Worm (Caenorhabditis elegans) whole organism, young adult: ENCODE data around the gene ZC13.10.
A peak's percentile ranks its signal among the peaks of the same experiment; 100 is the strongest.
"Not testable (repeated sequence)": the region's sequence is repeated elsewhere in the genome, so short reads cannot be mapped to it uniquely, and the experiment has no call there.

ENCODE experiments used
- B0035.1 ChIP-seq: sonication (generic microtip); optimal IDR thresholded peaks from 2 replicates; lab custom pipeline; 2016; ENCODE audit warnings: missing genetic modification characterization, mild to moderate bottlenecking, missing compliant biosample characterization, missing genotype, missing genetic modification reagents
- D2030.7 ChIP-seq: fragments of 200-800 bp; sonication (Bioruptor generic); IDR thresholded peaks from 2 replicates; pipeline ENCODE4 v1.3.6; 2022; ENCODE audit warnings: missing genetic modification reagents, missing genetic modification characterization, missing compliant biosample characterization
- F37B4.10 ChIP-seq: fragments of 200-800 bp; sonication (Bioruptor generic); IDR thresholded peaks from 2 replicates; pipeline ENCODE4 v1.3.6; 2022; ENCODE audit warnings: missing genetic modification characterization, missing compliant biosample characterization
- F39B2.1 ChIP-seq: fragments of 200-800 bp; sonication (Bioruptor generic); IDR thresholded peaks from 2 replicates; pipeline ENCODE4 v1.3.6; 2022; ENCODE audit warnings: missing genetic modification reagents, missing genetic modification characterization, missing compliant biosample characterization
- F49E8.2 ChIP-seq: sonication (generic microtip); optimal IDR thresholded peaks from 3 replicates; lab custom pipeline; 2017; ENCODE audit warnings: missing genetic modification characterization, mild to moderate bottlenecking, missing compliant biosample characterization, antibody characterized with exemption, moderate library complexity; ENCODE audit not compliant: insufficient read depth
- F52B5.7 ChIP-seq: sonication (generic microtip); optimal IDR thresholded peaks from 2 replicates; lab custom pipeline; 2016; ENCODE audit warnings: mild to moderate bottlenecking, missing genetic modification characterization, missing compliant biosample characterization
- F57C9.4 ChIP-seq: sonication (generic microtip); optimal IDR thresholded peaks from 2 replicates; lab custom pipeline; 2017; ENCODE audit warnings: mild to moderate bottlenecking, missing genetic modification characterization, missing compliant biosample characterization
- ZK185.1 ChIP-seq: sonication (generic microtip); optimal IDR thresholded peaks from 2 replicates; lab custom pipeline; 2016; ENCODE audit warnings: mild to moderate bottlenecking, missing genetic modification characterization, missing compliant biosample characterization; ENCODE audit not compliant: poor library complexity, severe bottlenecking
- aptf-2 ChIP-seq: fragments of 200-800 bp; sonication (Bioruptor generic); conservative IDR thresholded peaks from 2 replicates; pipeline ENCODE4 v1.3.6; 2022; ENCODE audit warnings: missing genetic modification reagents, missing genetic modification characterization, missing compliant biosample characterization
- aptf-3 ChIP-seq: fragments of 200-800 bp; sonication (Bioruptor generic); IDR thresholded peaks from 2 replicates; pipeline ENCODE4 v1.3.6; 2022; ENCODE audit warnings: missing genetic modification characterization, missing compliant biosample characterization
- atf-7 ChIP-seq: sonication (generic microtip); optimal IDR thresholded peaks from 2 replicates; lab custom pipeline; 2017; ENCODE audit warnings: mild to moderate bottlenecking, missing genetic modification characterization, missing compliant biosample characterization
- attf-5 ChIP-seq: fragments of 200-800 bp; sonication (Bioruptor generic); optimal IDR thresholded peaks from 2 replicates; lab custom pipeline; 2018; ENCODE audit warnings: mild to moderate bottlenecking, missing genetic modification characterization, missing compliant biosample characterization
- cebp-2 ChIP-seq: fragments of 200-800 bp; sonication (Bioruptor generic); IDR thresholded peaks from 2 replicates; pipeline ENCODE4 v1.3.6; 2022; ENCODE audit warnings: missing genetic modification characterization, missing compliant biosample characterization
- ceh-58 ChIP-seq: fragments of 200-800 bp; sonication (Bioruptor generic); IDR thresholded peaks from 2 replicates; pipeline ENCODE4 v1.3.6; 2022; ENCODE audit warnings: missing genetic modification characterization, missing compliant biosample characterization
- ceh-79 ChIP-seq: sonication (generic microtip); optimal IDR thresholded peaks from 2 replicates; lab custom pipeline; 2017; ENCODE audit warnings: mild to moderate bottlenecking, missing genetic modification characterization, missing compliant biosample characterization
- dox-1 ChIP-seq: fragments of 200-800 bp; sonication (Bioruptor generic); IDR thresholded peaks from 2 replicates; pipeline ENCODE4 v1.3.6; 2022; ENCODE audit warnings: missing genetic modification reagents, missing genetic modification characterization, missing compliant biosample characterization
- dpff-1 ChIP-seq: sonication (generic microtip); optimal IDR thresholded peaks from 2 replicates; lab custom pipeline; 2017; ENCODE audit warnings: mild to moderate bottlenecking, missing genetic modification characterization, missing compliant biosample characterization
- egl-18 ChIP-seq: fragments of 200-800 bp; sonication (Bioruptor generic); IDR thresholded peaks from 2 replicates; pipeline ENCODE4 v1.3.6; 2022; ENCODE audit warnings: missing genetic modification reagents, missing genetic modification characterization, missing compliant biosample characterization
- egl-44 ChIP-seq: fragments of 200-800 bp; sonication (Bioruptor generic); IDR thresholded peaks from 2 replicates; pipeline ENCODE4 v1.3.6; 2022; ENCODE audit warnings: missing genetic modification reagents, missing genetic modification characterization, missing compliant biosample characterization
- ets-4 ChIP-seq: fragments of 200-800 bp; sonication (Bioruptor generic); optimal IDR thresholded peaks from 2 replicates; lab custom pipeline; 2018; ENCODE audit warnings: mild to moderate bottlenecking, missing genetic modification characterization, missing compliant biosample characterization
- fkh-3 ChIP-seq: sonication (generic microtip); optimal IDR thresholded peaks from 2 replicates; lab custom pipeline; 2016; ENCODE audit warnings: mild to moderate bottlenecking, missing genetic modification characterization, missing compliant biosample characterization
- lag-1 ChIP-seq: fragments of 200-800 bp; sonication (Bioruptor generic); IDR thresholded peaks from 2 replicates; pipeline ENCODE4 v1.3.6; 2022; ENCODE audit warnings: missing genetic modification reagents, missing genetic modification characterization, missing compliant biosample characterization
- let-607 ChIP-seq, 2 experiments: fragments of 200-800 bp in 1 of 2; sonication (Bioruptor generic) in 1 of 2; sonication (generic microtip) in 1 of 2; optimal IDR thresholded peaks; 2 replicates each; lab custom pipeline; 2016 to 2018; ENCODE audit warnings: mild to moderate bottlenecking in 2 of 2, missing compliant biosample characterization in 2 of 2, missing genetic modification characterization in 2 of 2, moderate library complexity in 2 of 2, missing genotype in 1 of 2
- lin-35 ChIP-seq, 3 experiments: fragments of 150-350 bp in 2 of 3; sonication (generic microtip) in 1 of 3; optimal IDR thresholded peaks; 2 replicates each; lab custom pipeline; 2014 to 2018; ENCODE audit warnings: missing biosample characterization in 3 of 3, missing genetic modification characterization in 3 of 3, missing genetic modification reagents in 3 of 3
- lin-54 ChIP-seq: fragments of 200-800 bp; sonication (Bioruptor generic); optimal IDR thresholded peaks from 2 replicates; lab custom pipeline; 2018; ENCODE audit warnings: mild to moderate bottlenecking, missing genetic modification characterization, missing compliant biosample characterization
- lsy-27 ChIP-seq: sonication (generic microtip); optimal IDR thresholded peaks from 2 replicates; lab custom pipeline; 2017; ENCODE audit warnings: missing genetic modification characterization, mild to moderate bottlenecking, missing compliant biosample characterization, antibody characterized with exemption, missing genotype, borderline replicate concordance; ENCODE audit not compliant: insufficient read depth
- madf-10 ChIP-seq: sonication (generic microtip); optimal IDR thresholded peaks from 2 replicates; lab custom pipeline; 2016; ENCODE audit warnings: mild to moderate bottlenecking, missing genetic modification characterization, missing compliant biosample characterization
- madf-3 ChIP-seq: fragments of 200-800 bp; sonication (Bioruptor generic); IDR thresholded peaks from 2 replicates; pipeline ENCODE4 v1.3.6; 2022; ENCODE audit warnings: missing genetic modification reagents, missing genetic modification characterization, missing compliant biosample characterization
- madf-6 ChIP-seq: fragments of 200-800 bp; sonication (Bioruptor generic); IDR thresholded peaks from 2 replicates; pipeline ENCODE4 v1.3.6; 2022; ENCODE audit warnings: missing genetic modification reagents, missing genetic modification characterization, missing compliant biosample characterization
- mes-4 ChIP-seq: sonication (generic microtip); optimal IDR thresholded peaks from 2 replicates; lab custom pipeline; 2016; ENCODE audit warnings: missing genotype, missing genetic modification characterization, missing compliant biosample characterization
- mxl-1 ChIP-seq: sonication (generic microtip); optimal IDR thresholded peaks from 2 replicates; lab custom pipeline; 2016; ENCODE audit warnings: missing genetic modification characterization, missing compliant biosample characterization
- nfya-1 ChIP-seq: sonication (generic microtip); optimal IDR thresholded peaks from 2 replicates; lab custom pipeline; 2017; ENCODE audit warnings: antibody characterized with exemption, missing compliant biosample characterization, missing genetic modification characterization, borderline replicate concordance; ENCODE audit not compliant: insufficient read depth
- nhr-120 ChIP-seq: fragments of 200-800 bp; sonication (Bioruptor generic); IDR thresholded peaks from 2 replicates; pipeline ENCODE4 v1.3.6; 2022; ENCODE audit warnings: missing genetic modification characterization, missing compliant biosample characterization
- snpc-1.1 ChIP-seq: sonication (generic microtip); optimal IDR thresholded peaks from 2 replicates; lab custom pipeline; 2017; ENCODE audit warnings: missing genetic modification characterization, mild to moderate bottlenecking, missing compliant biosample characterization, antibody characterized with exemption, moderate library complexity, missing genotype, missing genetic modification reagents; ENCODE audit not compliant: insufficient read depth
- snpc-1.3 ChIP-seq: sonication (generic microtip); optimal IDR thresholded peaks from 2 replicates; lab custom pipeline; 2017; ENCODE audit warnings: missing genetic modification characterization, mild to moderate bottlenecking, missing compliant biosample characterization, antibody characterized with exemption, moderate library complexity, missing genotype, missing genetic modification reagents; ENCODE audit not compliant: insufficient read depth
- snpc-4 ChIP-seq, 5 experiments: fragments of 150-350 bp in 1 of 5; sonication (generic microtip) in 4 of 5; optimal IDR thresholded peaks; 2 replicates each; lab custom pipeline; 2014 to 2018; ENCODE audit warnings: missing genetic modification characterization in 5 of 5, missing biosample characterization in 3 of 5, antibody characterized with exemption in 2 of 5, mild to moderate bottlenecking in 2 of 5, missing compliant biosample characterization in 2 of 5, missing genotype in 2 of 5, moderate library complexity in 2 of 5, missing genetic modification reagents in 1 of 5
- ztf-22 ChIP-seq: fragments of 200-800 bp; sonication (Bioruptor generic); optimal IDR thresholded peaks from 2 replicates; lab custom pipeline; 2018; ENCODE audit warnings: mild to moderate bottlenecking, missing genetic modification characterization, moderate library complexity, missing compliant biosample characterization
- ztf-28 ChIP-seq: fragments of 200-800 bp; sonication (Bioruptor generic); IDR thresholded peaks from 2 replicates; pipeline ENCODE4 v1.3.6; 2022; ENCODE audit warnings: missing genetic modification reagents, missing genetic modification characterization, missing compliant biosample characterization
- ztf-3 ChIP-seq: fragments of 200-800 bp; sonication (Bioruptor generic); optimal IDR thresholded peaks from 2 replicates; lab custom pipeline; 2018; ENCODE audit warnings: mild to moderate bottlenecking, missing genetic modification characterization, missing compliant biosample characterization

Gene ZC13.10

ce11 chrX:912564-912963, 10.2 kb upstream of the ZC13.10 start (continued):
- TF ChIP-seq B0035.1 (tag; lab: Kevin White, UChicago), result no peak
- no peak for TF ChIP-seq lin-54 (GFP tag; lab: Kevin White, UChicago)
- no peak for TF ChIP-seq aptf-2

- TF ChIP-seq nfya-1 (no peak), ets-4 (no peak), snpc-1.3 (tag; lab: Kevin White, UChicago) (no peak), madf-3 (GFP tag; lab: Robert Waterston, UW) (no peak), mes-4 (tag; lab: Kevin White, UChicago) (no peak), dox-1 (GFP tag; lab: Robert Waterston, UW) (no peak)
Observed at ce11 chrX:910337-910736, 7.9 kb upstream of the ZC13.10 start.

ce11 chrX:897948-898347, 4.5 kb downstream of the ZC13.10 start, which contains the start of gene mab-7:
TSS of gene mab-7 (minus strand) at chrX:898048.
- no peak for TF ChIP-seq mxl-1 (tag; lab: Kevin White, UChicago)
- no peak for TF ChIP-seq ztf-22 (GFP tag; lab: Kevin White, UChicago)
- TF ChIP-seq dpff-1, result no peak
- TF ChIP-seq madf-10 (tag; lab: Kevin White, UChicago), result no peak
- no peak for TF ChIP-seq F57C9.4 (tag; lab: Kevin White, UChicago)
- no peak for TF ChIP-seq snpc-4 (GFP tag; optimal IDR thresholded peaks at IDR 0.05; lab: Kevin White, UChicago)
- TF ChIP-seq snpc-4 (tag; optimal IDR thresholded peaks at IDR 0.05; lab: Kevin White, UChicago), result no peak
- no peak for TF ChIP-seq fkh-3
- TF ChIP-seq ztf-3 (GFP tag; lab: Kevin White, UChicago), result no peak
- TF ChIP-seq ceh-79 (tag; lab: Kevin White, UChicago), result no peak
- no peak for TF ChIP-seq lsy-27 (tag; lab: Kevin White, UChicago)
- no peak for TF ChIP-seq snpc-1.1 (tag; lab: Kevin White, UChicago)
- no peak for TF ChIP-seq D2030.7 (GFP tag; lab: Robert Waterston, UW)
- TF ChIP-seq F52B5.7 (tag; lab: Kevin White, UChicago), result no peak
- TF ChIP-seq F49E8.2 (tag; lab: Kevin White, UChicago), result no peak
- TF ChIP-seq F39B2.1 (GFP tag; lab: Robert Waterston, UW), result no peak
- TF ChIP-seq atf-7 (tag; lab: Kevin White, UChicago), result no peak
- TF ChIP-seq egl-44 (GFP tag; lab: Robert Waterston, UW), result no peak
- no peak for TF ChIP-seq ztf-28 (GFP tag; lab: Robert Waterston, UW)
- TF ChIP-seq nfya-1, result no peak
- no peak for TF ChIP-seq ZK185.1

ce11 chrX:892537-892936, 9.9 kb downstream of the ZC13.10 start:
- TF ChIP-seq F37B4.10, result 0 out of 2 replicates have a peak, but pooled peaks have one; percentile 76
- TF ChIP-seq snpc-4 (GFP tag; optimal IDR thresholded peaks at IDR 0.05; lab: Kevin White, UChicago), result not testable (repeated sequence)
- TF ChIP-seq snpc-4 (tag; optimal IDR thresholded peaks at IDR 0.05; lab: Kevin White, UChicago), result peak in 1 of 4 experiments; percentile 83

ce11 chrX:888294-888693, 14.1 kb downstream of the ZC13.10 start, which contains the start of gene mam-1:
TSS of gene mam-1 (minus strand) at chrX:888394.
- TF ChIP-seq lin-35 (GFP tag; optimal IDR thresholded peaks at IDR 0.05; lab: Kevin White, UChicago) (no peak), madf-3 (GFP tag; lab: Robert Waterston, UW) (no peak), nhr-120 (GFP tag; lab: Robert Waterston, UW) (no peak), aptf-3 (no peak), F57C9.4 (tag; lab: Kevin White, UChicago) (no peak), madf-6 (GFP tag; lab: Robert Waterston, UW) (no peak), let-607 (tag; optimal IDR thresholded peaks at IDR 0.05; lab: Kevin White, UChicago) (no peak), egl-18 (GFP tag; lab: Robert Waterston, UW) (no peak), snpc-1.3 (tag; lab: Kevin White, UChicago) (no peak), lag-1 (no peak), B0035.1 (tag; lab: Kevin White, UChicago) (no peak), attf-5 (GFP tag; lab: Kevin White, UChicago) (no peak), ceh-79 (tag; lab: Kevin White, UChicago) (no peak), ceh-58 (GFP tag; lab: Robert Waterston, UW) (no peak), cebp-2 (GFP tag; lab: Robert Waterston, UW) (no peak)
- TF ChIP-seq, all 124 proteins: peak for 0
